Worm (Caenorhabditis elegans): ENCODE measurements around the gene T25F10.4.

T25F10.4 gene

DNA sequence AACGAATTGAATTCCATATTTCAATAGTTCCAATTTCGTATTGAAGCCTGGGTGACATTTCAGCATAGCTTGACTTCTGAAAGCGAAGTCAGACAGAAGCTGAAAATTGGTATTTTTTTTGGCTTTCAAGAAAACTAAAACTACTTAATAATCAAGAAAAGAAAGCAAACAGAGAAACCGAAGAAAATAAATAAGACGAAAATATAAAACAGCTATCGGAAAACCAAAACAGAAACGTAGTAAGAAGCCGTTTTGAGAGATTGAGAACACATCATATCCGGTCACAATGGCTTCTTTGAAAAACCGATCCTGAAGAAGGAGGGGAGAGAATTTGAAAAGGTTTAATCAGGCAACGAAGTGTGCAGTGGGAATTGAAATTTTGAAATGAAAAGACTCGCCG, 44.0 kb downstream of the T25F10.4 start, which contains the start of gene srg-30:
Gene srg-30, minus strand, starts transcription at position 101 of the 400 bp plus-strand sequence.
- TF ChIP-seq rcor-1 (GFP tag; IDR thresholded peaks at IDR 0.05) (no peak), ceh-58 (GFP tag; IDR thresholded peaks at IDR 0.05) (no peak), xnd-1 (tag; optimal IDR thresholded peaks at IDR 0.05) (no peak), rec-8 (tag; optimal IDR thresholded peaks at IDR 0.05) (no peak), ekl-4 (GFP tag; IDR thresholded peaks at IDR 0.05) (no peak)

DNA sequence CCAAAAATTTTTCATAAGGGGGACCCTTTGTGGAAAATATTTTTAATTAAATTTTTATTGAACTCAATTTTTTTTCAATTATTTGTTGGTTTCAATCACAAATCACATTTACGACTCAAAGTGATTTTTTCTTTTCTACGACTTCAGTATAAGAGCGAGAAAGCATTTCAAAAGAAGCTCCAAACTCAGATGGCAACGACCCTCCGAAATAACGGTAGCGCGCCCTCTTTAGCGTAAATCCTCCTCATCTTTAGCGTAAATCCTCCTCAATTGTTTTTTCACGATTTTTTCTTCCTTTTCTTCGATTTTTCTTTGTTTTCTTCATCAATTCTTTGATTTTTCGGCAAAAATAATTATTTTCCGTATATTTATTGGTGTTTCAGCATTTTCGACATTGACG, 47.4 kb downstream of the T25F10.4 start:
- TF ChIP-seq attf-3 (GFP tag; conservative IDR thresholded peaks at IDR 0.05): peak; percentile 88

DNA sequence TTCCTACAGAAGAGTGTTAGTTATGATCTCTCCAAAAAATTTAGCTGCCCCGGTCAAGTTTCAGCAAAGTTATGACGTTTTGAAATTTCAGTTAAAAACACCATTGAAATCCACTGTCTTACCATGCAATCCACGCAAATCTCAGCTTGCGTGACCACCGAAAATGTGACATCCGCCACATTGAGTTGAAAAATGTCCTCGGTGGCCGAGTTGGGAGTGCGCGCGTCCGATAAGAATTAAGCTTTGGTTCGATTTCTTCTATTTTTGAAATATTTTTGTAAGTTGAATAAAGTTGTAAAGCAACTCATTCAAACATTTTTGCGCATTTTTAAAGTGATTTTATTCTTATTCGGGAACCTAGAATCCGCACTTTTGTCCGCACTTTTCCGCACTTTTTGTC, 51.2 kb downstream of the T25F10.4 start:
- TF ChIP-seq rpc-1 (optimal IDR thresholded peaks at IDR 0.05) (peak; percentile 23), rpc-1 (tag; optimal IDR thresholded peaks at IDR 0.05) (peak; percentile 60), tbp1 (GFP tag; optimal IDR thresholded peaks at IDR 0.05) (peak; percentile 83), attf-3 (GFP tag; conservative IDR thresholded peaks at IDR 0.05) (peak; percentile 50; the same call in 1 of the 2 replicates), hmg-1.2 (GFP tag; IDR thresholded peaks at IDR 0.05) (peak; percentile 56; the same call in 1 of the 2 replicates), madf-6 (GFP tag; IDR thresholded peaks at IDR 0.05) (peak; percentile 63; the same call in 1 of the 2 replicates), B0261.1 (tag; optimal IDR thresholded peaks at IDR 0.05) (peak; percentile 60), D2030.7 (GFP tag; IDR thresholded peaks at IDR 0.05) (0 out of 2 replicates have a peak, but pooled peaks have one; percentile 39), madf-8 (GFP tag; conservative IDR thresholded peaks at IDR 0.05) (peak; percentile 30; the same call in 1 of the 2 replicates)

DNA sequence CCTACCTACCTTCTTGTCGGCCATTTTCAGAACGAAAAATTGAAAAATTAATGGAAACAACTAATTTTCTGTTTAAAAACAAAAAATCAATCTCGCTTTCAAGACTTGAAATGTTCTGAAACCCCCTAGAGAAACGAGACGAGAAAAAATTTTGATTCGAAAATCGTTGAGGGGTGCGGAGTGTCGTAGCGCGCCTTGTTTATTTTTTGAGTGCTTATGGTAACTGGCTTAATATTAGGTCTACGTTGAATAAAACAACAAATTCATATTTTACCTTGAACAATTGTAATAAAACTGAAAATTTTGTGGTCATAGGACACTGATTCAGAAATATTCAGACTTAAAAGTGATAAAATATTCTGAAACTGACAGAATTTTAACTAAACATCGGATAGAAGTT, 51.8 kb downstream of the T25F10.4 start, which contains the start of gene sna-1:
Gene sna-1, minus strand, starts transcription at position 218 of the 400 bp plus-strand sequence.
- TF ChIP-seq mcd-1 (GFP tag; IDR thresholded peaks at IDR 0.05): no peak
- no peak for TF ChIP-seq Y67H2A.10 (GFP tag; conservative IDR thresholded peaks at IDR 0.05)
- TF ChIP-seq mes-4 (tag; optimal IDR thresholded peaks at IDR 0.05): no peak
- TF ChIP-seq cebp-1 (GFP tag; IDR thresholded peaks at IDR 0.05): no peak
- TF ChIP-seq cebp-1 (tag; optimal IDR thresholded peaks at IDR 0.05): no peak
- TF ChIP-seq lin-54 (GFP tag; optimal IDR thresholded peaks at IDR 0.05): no peak
- no peak for TF ChIP-seq F23B12.7 (tag; optimal IDR thresholded peaks at IDR 0.05; ENCODE audit: insufficient read depth)
- no peak for TF ChIP-seq F55B11.4 (tag; optimal IDR thresholded peaks at IDR 0.05; ENCODE audit: borderline replicate concordance, insufficient read depth)
- TF ChIP-seq madf-8 (GFP tag; conservative IDR thresholded peaks at IDR 0.05): peak; percentile 59; the same call in 1 of the 2 replicates
- peak; percentile 26 for TF ChIP-seq efl-1 (GFP tag; optimal IDR thresholded peaks at IDR 0.05)
- TF ChIP-seq attf-3 (GFP tag; conservative IDR thresholded peaks at IDR 0.05): peak; percentile 90
- TF ChIP-seq madf-6 (GFP tag; IDR thresholded peaks at IDR 0.05): peak; percentile 75
- no peak for TF ChIP-seq ztf-25 (GFP tag; IDR thresholded peaks at IDR 0.05)
- no peak for TF ChIP-seq akir-1 (GFP tag; optimal IDR thresholded peaks at IDR 0.05)
- TF ChIP-seq zim-3 (tag; optimal IDR thresholded peaks at IDR 0.05): no peak
- TF ChIP-seq lsl-1 (GFP tag; optimal IDR thresholded peaks at IDR 0.05): peak; percentile 47
